Fruit fly (Drosophila melanogaster): ENCODE measurements around the gene LysX.

DNA sequence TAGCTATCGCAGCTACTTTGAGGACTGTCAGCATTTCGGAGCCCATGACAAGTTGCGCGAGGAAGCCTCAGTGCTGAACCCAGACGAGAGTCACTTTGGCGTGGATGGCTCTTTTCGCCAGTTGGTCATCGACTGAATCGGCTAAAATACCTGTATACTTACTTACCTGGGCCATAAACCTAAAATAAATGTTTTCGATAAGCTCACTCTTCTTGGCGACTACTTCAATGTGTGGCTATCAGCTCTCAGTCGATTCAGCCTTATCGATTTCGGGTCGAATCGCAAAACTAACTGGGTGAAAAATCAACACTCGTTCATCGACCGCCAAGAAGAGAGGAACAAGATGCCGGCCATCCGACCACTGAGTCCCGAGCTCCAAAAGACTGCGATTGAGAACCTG lies 38.7 kb upstream of the LysX start, which contains the start of gene CG33966:
- TF ChIP-seq hb (GFP tag; IDR thresholded peaks at IDR 0.05; ENCODE audit: partially characterized antibody) (no peak), CG3847 (GFP tag; IDR thresholded peaks at IDR 0.05) (no peak), zf30C (GFP tag; optimal IDR thresholded peaks at IDR 0.05) (no peak), luna (GFP tag; optimal IDR thresholded peaks at IDR 0.05) (no peak), kni (GFP tag; optimal IDR thresholded peaks at IDR 0.05) (no peak), insv (GFP tag; optimal IDR thresholded peaks at IDR 0.05) (no peak), psq (GFP tag; optimal IDR thresholded peaks at IDR 0.05) (no peak), HLH54F (GFP tag; optimal IDR thresholded peaks at IDR 0.05) (no peak), Mad (GFP tag; optimal IDR thresholded peaks at IDR 0.05) (no peak), chif (GFP tag; optimal IDR thresholded peaks at IDR 0.05) (no peak), Dek (tag; optimal IDR thresholded peaks at IDR 0.05) (no peak)
